Worm (Caenorhabditis elegans) whole organism, L4 larva: ENCODE measurements around the gene C04H5.7.
A peak's percentile ranks its signal among the peaks of the same experiment; 100 is the strongest.

Source experiments
- D1046.2 ChIP-seq: fragments of 200-800 bp; sonication (Bioruptor generic); IDR thresholded peaks from 2 replicates; pipeline ENCODE4 v1.3.6; 2022; ENCODE audit warnings: missing genetic modification characterization, missing compliant biosample characterization
- F10B5.3 ChIP-seq: sonication (generic microtip); optimal IDR thresholded peaks from 2 replicates; lab custom pipeline; 2016; ENCODE audit warnings: mild to moderate bottlenecking, missing genetic modification characterization, missing compliant biosample characterization
- F26F4.8 ChIP-seq: fragments of 200-800 bp; sonication (Bioruptor generic); conservative IDR thresholded peaks from 2 replicates; pipeline ENCODE4 v1.3.6; 2022; ENCODE audit warnings: missing genetic modification characterization, missing compliant biosample characterization
- F44E2.7 ChIP-seq: fragments of 200-800 bp; sonication (Bioruptor generic); IDR thresholded peaks from 2 replicates; pipeline ENCODE4 v2.1.2; 2022; ENCODE audit warnings: missing genetic modification characterization, missing compliant biosample characterization
- T26A8.4 ChIP-seq: fragments of 200-800 bp; sonication (Bioruptor generic); IDR thresholded peaks from 2 replicates; pipeline ENCODE4 v1.3.6; 2022; ENCODE audit warnings: missing genetic modification characterization, missing compliant biosample characterization
- Y105C5A.15 ChIP-seq: fragments of 200-800 bp; sonication (Bioruptor generic); IDR thresholded peaks from 2 replicates; pipeline ENCODE4 v1.3.6; 2022; ENCODE audit warnings: missing genetic modification characterization, missing compliant biosample characterization
- Y48G9A.11 ChIP-seq: fragments of 200-800 bp; sonication (Bioruptor generic); IDR thresholded peaks from 2 replicates; pipeline ENCODE4 v1.3.6; 2022; ENCODE audit warnings: missing genetic modification reagents, missing genetic modification characterization, missing compliant biosample characterization
- ZK337.2 ChIP-seq: fragments of 200-800 bp; sonication (Bioruptor generic); IDR thresholded peaks from 2 replicates; pipeline ENCODE4 v1.3.6; 2022; ENCODE audit warnings: missing genetic modification reagents, missing genetic modification characterization, missing compliant biosample characterization
- ZK546.5 ChIP-seq, 2 experiments: sonication (generic microtip); optimal IDR thresholded peaks; 2 replicates each; lab custom pipeline; 2017; ENCODE audit warnings: missing biosample characterization in 2 of 2, missing genetic modification characterization in 2 of 2
- ama-1 ChIP-seq: fragments of 150-350 bp; optimal IDR thresholded peaks from 2 replicates; lab custom pipeline; 2014; ENCODE audit warnings: inconsistent platforms, mixed read lengths
- ceh-20 ChIP-seq: fragments of 200-800 bp; sonication (Bioruptor generic); IDR thresholded peaks from 2 replicates; pipeline ENCODE4 v1.3.6; 2022; ENCODE audit warnings: missing genetic modification reagents, missing genetic modification characterization, missing compliant biosample characterization
- ceh-32 ChIP-seq: sonication (generic microtip); optimal IDR thresholded peaks from 2 replicates; lab custom pipeline; 2016; ENCODE audit warnings: mild to moderate bottlenecking, missing genetic modification characterization, missing compliant biosample characterization; ENCODE audit not compliant: poor library complexity
- ceh-44 ChIP-seq: fragments of 200-800 bp; sonication (Bioruptor generic); IDR thresholded peaks from 2 replicates; pipeline ENCODE4 v1.3.6; 2022; ENCODE audit warnings: missing genetic modification reagents, missing genetic modification characterization, missing compliant biosample characterization
- ceh-62 ChIP-seq: sonication (generic microtip); optimal IDR thresholded peaks from 2 replicates; lab custom pipeline; 2017; ENCODE audit warnings: missing biosample characterization, missing genetic modification characterization
- ceh-82 ChIP-seq: sonication (generic microtip); optimal IDR thresholded peaks from 2 replicates; lab custom pipeline; 2017; ENCODE audit warnings: missing biosample characterization, missing genetic modification characterization
- ces-1 ChIP-seq: fragments of 150-350 bp; sonication (generic microtip); optimal IDR thresholded peaks from 4 replicates; lab custom pipeline; 2014; ENCODE audit warnings: missing biosample characterization, missing genetic modification reagents, missing genetic modification characterization
- cey-2 ChIP-seq: sonication (generic microtip); optimal IDR thresholded peaks from 3 replicates; lab custom pipeline; 2017; ENCODE audit warnings: missing genetic modification characterization, mild to moderate bottlenecking, missing compliant biosample characterization, antibody characterized with exemption, borderline replicate concordance; ENCODE audit not compliant: insufficient read depth
- dmd-8 ChIP-seq: fragments of 200-800 bp; sonication (Bioruptor generic); IDR thresholded peaks from 2 replicates; pipeline ENCODE4 v1.3.6; 2022; ENCODE audit warnings: missing genetic modification characterization, missing compliant biosample characterization
- dve-1 ChIP-seq: sonication (generic microtip); optimal IDR thresholded peaks from 2 replicates; lab custom pipeline; 2017; ENCODE audit warnings: antibody characterized with exemption, mild to moderate bottlenecking, missing genetic modification characterization, missing compliant biosample characterization; ENCODE audit not compliant: insufficient read depth
- fkh-10 ChIP-seq: fragments of 150-350 bp; optimal IDR thresholded peaks from 2 replicates; lab custom pipeline; 2014; ENCODE audit warnings: missing biosample characterization, missing genetic modification reagents, missing genetic modification characterization
- gei-8 ChIP-seq: fragments of 200-800 bp; sonication (Bioruptor generic); optimal IDR thresholded peaks from 2 replicates; lab custom pipeline; 2018; ENCODE audit warnings: mild to moderate bottlenecking, missing genetic modification characterization, missing compliant biosample characterization
- hlh-30 ChIP-seq: sonication (generic microtip); optimal IDR thresholded peaks from 2 replicates; lab custom pipeline; 2017; ENCODE audit warnings: antibody characterized with exemption, mild to moderate bottlenecking, missing genetic modification characterization, missing compliant biosample characterization; ENCODE audit not compliant: insufficient read depth
- lim-7 ChIP-seq: fragments of 200-800 bp; sonication (Bioruptor generic); IDR thresholded peaks from 2 replicates; pipeline ENCODE4 v1.3.6; 2022; ENCODE audit warnings: missing genetic modification characterization, missing compliant biosample characterization
- lin-15B ChIP-seq: fragments of 150-350 bp; sonication (generic microtip); optimal IDR thresholded peaks from 3 replicates; lab custom pipeline; 2014; ENCODE audit warnings: missing biosample characterization, missing genetic modification characterization
- lin-39 ChIP-seq: fragments of 150-350 bp; optimal IDR thresholded peaks from 2 replicates; lab custom pipeline; 2014; ENCODE audit warnings: missing biosample characterization, missing genetic modification reagents, missing genetic modification characterization
- madf-5 ChIP-seq, 2 experiments: fragments of 200-800 bp; sonication (Bioruptor generic); IDR thresholded peaks; 2 replicates each; pipeline ENCODE4 v1.3.6; 2022; ENCODE audit warnings: missing compliant biosample characterization in 2 of 2, missing genetic modification characterization in 2 of 2
- mdt-29 ChIP-seq: fragments of 200-800 bp; sonication (Bioruptor generic); IDR thresholded peaks from 2 replicates; pipeline ENCODE4 v1.3.6; 2022; ENCODE audit warnings: missing genetic modification reagents, missing genetic modification characterization, missing compliant biosample characterization
- mes-2 ChIP-seq: sonication (generic microtip); optimal IDR thresholded peaks from 2 replicates; lab custom pipeline; 2016; ENCODE audit warnings: missing genotype, mild to moderate bottlenecking, missing genetic modification characterization, missing compliant biosample characterization; ENCODE audit not compliant: poor library complexity, severe bottlenecking
- nhr-10 ChIP-seq: fragments of 150-350 bp; optimal IDR thresholded peaks from 2 replicates; lab custom pipeline; 2014; ENCODE audit warnings: missing biosample characterization, missing genetic modification characterization
- nhr-102 ChIP-seq: sonication (generic microtip); optimal IDR thresholded peaks from 2 replicates; lab custom pipeline; 2016; ENCODE audit warnings: mild to moderate bottlenecking, missing genetic modification characterization, moderate library complexity, missing compliant biosample characterization
- nhr-11 ChIP-seq: fragments of 150-350 bp; optimal IDR thresholded peaks from 2 replicates; lab custom pipeline; 2014; ENCODE audit warnings: missing biosample characterization, missing genetic modification characterization
- nhr-237 ChIP-seq: sonication (generic microtip); optimal IDR thresholded peaks from 2 replicates; lab custom pipeline; 2017; ENCODE audit warnings: missing biosample characterization, missing genetic modification characterization
- nhr-28 ChIP-seq: fragments of 150-350 bp; optimal IDR thresholded peaks from 2 replicates; lab custom pipeline; 2014; ENCODE audit warnings: missing biosample characterization, missing genetic modification characterization
- pha-4 ChIP-seq, 2 experiments: fragments of 150-350 bp in 1 of 2; fragments of 200-800 bp in 1 of 2; sonication (Bioruptor generic) in 1 of 2; IDR thresholded peaks in 1 of 2; optimal IDR thresholded peaks in 1 of 2; 2 replicates each; pipeline versions ENCODE4 v1.3.6 to Lab custom; 2014 to 2022; ENCODE audit warnings: missing genetic modification characterization in 2 of 2, missing genetic modification reagents in 2 of 2, missing biosample characterization in 1 of 2, missing compliant biosample characterization in 1 of 2
- saeg-2 ChIP-seq: fragments of 200-800 bp; sonication (Bioruptor generic); IDR thresholded peaks from 2 replicates; pipeline ENCODE4 v1.3.6; 2022; ENCODE audit warnings: missing genetic modification reagents, missing genetic modification characterization, missing compliant biosample characterization
- sdz-12 ChIP-seq: fragments of 200-800 bp; sonication (Bioruptor generic); optimal IDR thresholded peaks from 2 replicates; lab custom pipeline; 2018; ENCODE audit warnings: mild to moderate bottlenecking, missing genetic modification characterization, missing compliant biosample characterization
- set-16 ChIP-seq: fragments of 200-800 bp; sonication (Bioruptor generic); IDR thresholded peaks from 2 replicates; pipeline ENCODE4 v1.3.6; 2022; ENCODE audit warnings: missing genetic modification reagents, missing genetic modification characterization, missing compliant biosample characterization
- skn-1 ChIP-seq: fragments of 150-350 bp; optimal IDR thresholded peaks from 2 replicates; lab custom pipeline; 2014; ENCODE audit warnings: missing biosample characterization, missing genetic modification characterization
- snpc-1.2 ChIP-seq: fragments of 200-800 bp; sonication (Bioruptor generic); IDR thresholded peaks from 2 replicates; pipeline ENCODE4 v1.3.6; 2022; ENCODE audit warnings: missing genetic modification reagents, missing genetic modification characterization, missing compliant biosample characterization
- snpc-4 ChIP-seq: fragments of 150-350 bp; optimal IDR thresholded peaks from 2 replicates; lab custom pipeline; 2014; ENCODE audit warnings: missing biosample characterization, missing genetic modification characterization
- tag-97 ChIP-seq: fragments of 200-800 bp; sonication (Bioruptor generic); IDR thresholded peaks from 2 replicates; pipeline ENCODE4 v1.3.6; 2022; ENCODE audit warnings: missing genetic modification characterization, missing compliant biosample characterization
- unc-39 ChIP-seq: sonication (generic microtip); optimal IDR thresholded peaks from 2 replicates; lab custom pipeline; 2017; ENCODE audit warnings: missing biosample characterization, missing genetic modification characterization
- unc-62 ChIP-seq, 3 experiments: fragments of 150-350 bp in 1 of 3; sonication (generic microtip); optimal IDR thresholded peaks in 2 of 3; peaks in 1 of 3; 1 replicate in 1 of 3; 2 replicates in 2 of 3; lab custom pipeline; 2014 to 2017; ENCODE audit warnings: missing biosample characterization in 3 of 3, missing genetic modification characterization in 3 of 3, missing genetic modification reagents in 3 of 3, missing genotype in 1 of 3
- zag-1 ChIP-seq: fragments of 150-350 bp; optimal IDR thresholded peaks from 2 replicates; lab custom pipeline; 2014; ENCODE audit warnings: missing biosample characterization, missing genetic modification characterization
- zfp-2 ChIP-seq: sonication (generic microtip); optimal IDR thresholded peaks from 2 replicates; lab custom pipeline; 2016; ENCODE audit warnings: mild to moderate bottlenecking, missing genetic modification characterization, missing compliant biosample characterization
- zip-11 ChIP-seq: fragments of 200-800 bp; sonication (Bioruptor generic); IDR thresholded peaks from 2 replicates; pipeline ENCODE4 v1.3.6; 2022; ENCODE audit warnings: missing genetic modification characterization, missing compliant biosample characterization
- zip-2 ChIP-seq: fragments of 150-350 bp; optimal IDR thresholded peaks from 2 replicates; lab custom pipeline; 2014; ENCODE audit warnings: missing biosample characterization, missing genetic modification characterization
- ztf-11 ChIP-seq: fragments of 150-350 bp; optimal IDR thresholded peaks from 2 replicates; lab custom pipeline; 2014; ENCODE audit warnings: missing biosample characterization, missing genetic modification characterization

C04H5.7 gene

ce11 chrII:14495341-14495740 is 42.4 kb upstream of the C04H5.7 start (continued):
- TF ChIP-seq dmd-8 (GFP tag; lab: Robert Waterston, UW), result no peak

ce11 chrII:14496809-14497208 is 40.9 kb upstream of the C04H5.7 start:
- peak; percentile 24; the same call in 1 of the 2 replicates for TF ChIP-seq set-16
- TF ChIP-seq zag-1, result no peak
- TF ChIP-seq nhr-10, result peak; percentile 63
- peak; percentile 69 for TF ChIP-seq zfp-2 (tag; lab: Kevin White, UChicago)
- peak; percentile 81 for TF ChIP-seq Y48G9A.11 (GFP tag; lab: Robert Waterston, UW)
- peak; percentile 93 for TF ChIP-seq pha-4 (GFP tag; IDR thresholded peaks at IDR 0.05; lab: Robert Waterston, UW)
- TF ChIP-seq pha-4 (tag; optimal IDR thresholded peaks at IDR 0.05; lab: Kevin White, UChicago), result no peak
- TF ChIP-seq D1046.2 (GFP tag; lab: Robert Waterston, UW), result peak; percentile 87
- TF ChIP-seq lin-15B (tag; lab: Kevin White, UChicago), result no peak
- peak; percentile 86 for TF ChIP-seq Y105C5A.15 (GFP tag; lab: Robert Waterston, UW)
- TF ChIP-seq ZK546.5 (tag; optimal IDR thresholded peaks at IDR 0.05; lab: Kevin White, UChicago), result no peak
- TF ChIP-seq nhr-102 (tag; lab: Kevin White, UChicago), result peak; percentile 89
- TF ChIP-seq T26A8.4 (GFP tag; lab: Robert Waterston, UW), result peak; percentile 88
- peak; percentile 75 for TF ChIP-seq ZK337.2
- TF ChIP-seq skn-1, result no peak
- no peak for TF ChIP-seq ceh-82 (tag; lab: Kevin White, UChicago)
- peak; percentile 81 for TF ChIP-seq hlh-30 (tag; lab: Kevin White, UChicago)
- TF ChIP-seq F44E2.7 (GFP tag; lab: Robert Waterston, UW), result peak; percentile 92
- peak; percentile 78 for TF ChIP-seq ceh-20 (GFP tag; lab: Robert Waterston, UW)
- TF ChIP-seq F10B5.3 (tag; lab: Kevin White, UChicago), result peak; percentile 57
- peak; percentile 89 for TF ChIP-seq gei-8
- 0 out of 2 replicates have a peak, but pooled peaks have one; percentile 37 for TF ChIP-seq zip-11
- TF ChIP-seq mes-2 (tag; lab: Kevin White, UChicago), result peak; percentile 92
- peak; percentile 97 for TF ChIP-seq lim-7 (GFP tag; lab: Robert Waterston, UW)
- TF ChIP-seq ama-1 (lab: Kevin White, UChicago), result no peak
- TF ChIP-seq nhr-237 (tag; lab: Kevin White, UChicago), result no peak
- TF ChIP-seq fkh-10, result no peak
- peak; percentile 66 for TF ChIP-seq snpc-4 (tag; lab: Kevin White, UChicago)
- TF ChIP-seq lin-39 (tag; lab: Kevin White, UChicago), result no peak
- TF ChIP-seq ceh-62 (tag; lab: Kevin White, UChicago), result no peak
- TF ChIP-seq madf-5 (GFP tag; IDR thresholded peaks at IDR 0.05; lab: Robert Waterston, UW), result peak; percentile 78 to 88; a peak in 2 of 4 replicates
- peak; percentile 91 for TF ChIP-seq nhr-28
- TF ChIP-seq ceh-44 (GFP tag; lab: Robert Waterston, UW), result peak; percentile 90
- TF ChIP-seq mdt-29 (GFP tag; lab: Robert Waterston, UW), result peak; percentile 77; the same call in 1 of the 2 replicates
- TF ChIP-seq unc-62 (GFP tag; optimal IDR thresholded peaks at IDR 0.05 in 1 of 2; lab: Kevin White, UChicago), result peak in 1 of 2 experiments; percentile 93
- no peak for TF ChIP-seq unc-62 (tag; optimal IDR thresholded peaks at IDR 0.05; lab: Kevin White, UChicago)
- no peak for TF ChIP-seq ceh-32 (tag; lab: Kevin White, UChicago)
- no peak for TF ChIP-seq ces-1
- peak; percentile 81 for TF ChIP-seq snpc-1.2 (GFP tag; lab: Robert Waterston, UW)
- peak; percentile 94 for TF ChIP-seq F26F4.8 (GFP tag; lab: Robert Waterston, UW)
- TF ChIP-seq zip-2, result peak; percentile 41
- TF ChIP-seq sdz-12 (GFP tag; lab: Kevin White, UChicago), result peak; percentile 59
- no peak for TF ChIP-seq ztf-11 (tag; lab: Kevin White, UChicago)
- TF ChIP-seq cey-2 (tag; lab: Kevin White, UChicago), result peak; percentile 26
- no peak for TF ChIP-seq tag-97 (GFP tag; lab: Robert Waterston, UW)
- TF ChIP-seq unc-39, result no peak
- TF ChIP-seq saeg-2, result 0 out of 2 replicates have a peak, but pooled peaks have one; percentile 67
- TF ChIP-seq nhr-11 (tag; lab: Kevin White, UChicago), result peak; percentile 55
- peak; percentile 90 for TF ChIP-seq dve-1 (tag; lab: Kevin White, UChicago)
